Fruit fly (Drosophila melanogaster) whole organism, pupa: Measurements from ENCODE around the gene Polr3A.

Experiments used
- CG12605 ChIP-seq: fragments of 200-800 bp; sonication (Bioruptor generic); IDR thresholded peaks from 2 replicates; pipeline ENCODE4 v1.3.6; 2022; ENCODE audit warnings: missing biosample characterization, missing genetic modification characterization
- CG13204 ChIP-seq: fragments of 200-800 bp; sonication (Bioruptor generic); optimal IDR thresholded peaks from 2 replicates; lab custom pipeline; 2018; ENCODE audit warnings: missing biosample characterization, mild to moderate bottlenecking, missing genetic modification characterization, moderate library complexity

dm6 chrX:15740288-15740726, 22.4 kb upstream of the Polr3A start:
- TF ChIP-seq CG13204 (GFP tag; lab: Kevin White, UChicago) (no peak), CG12605 (GFP tag; lab: Robert Waterston, UW) (0 out of 2 replicates have a peak, but pooled peaks have one; percentile 44)
